Worm (Caenorhabditis elegans) whole organism, L3 larva: Measurements from ENCODE around the gene srh-243.

Source experiments
- ceh-82 ChIP-seq: fragments of 150-350 bp; optimal IDR thresholded peaks from 2 replicates; lab custom pipeline; 2014; ENCODE audit warnings: missing biosample characterization, missing genetic modification characterization
- elt-3 ChIP-seq, 3 experiments: fragments of 150-350 bp in 1 of 3; sonication (generic microtip) in 2 of 3; optimal IDR thresholded peaks; 2 replicates in 2 of 3; 4 replicates in 1 of 3; lab custom pipeline; 2014 to 2017; ENCODE audit warnings: missing biosample characterization in 3 of 3, missing genetic modification characterization in 3 of 3
- skn-1 ChIP-seq: fragments of 150-350 bp; optimal IDR thresholded peaks from 2 replicates; lab custom pipeline; 2014; ENCODE audit warnings: missing biosample characterization, missing genetic modification characterization
- unc-39 ChIP-seq: sonication (generic microtip); optimal IDR thresholded peaks from 4 replicates; lab custom pipeline; 2017; ENCODE audit warnings: missing biosample characterization, missing genetic modification characterization

DNA sequence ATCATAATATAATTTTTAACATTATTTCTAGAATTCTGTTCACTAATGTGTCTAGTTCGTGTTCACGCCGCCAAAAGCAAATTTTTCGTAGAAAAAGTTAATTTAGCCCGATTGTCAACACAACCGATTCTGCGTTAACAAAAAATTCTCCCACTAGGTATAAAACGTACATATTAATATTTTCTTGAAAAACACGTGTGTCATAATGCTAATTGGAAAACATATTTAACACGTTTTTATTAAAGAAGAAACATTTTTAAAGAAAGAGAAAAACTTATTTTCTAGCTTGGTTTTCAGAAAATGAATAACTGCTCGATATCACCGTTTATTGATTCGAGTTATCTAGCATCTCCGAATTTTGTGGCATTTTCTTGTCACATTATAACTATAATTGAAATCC, at the start of gene srh-243:
- TF ChIP-seq ceh-82 (tag; lab: Kevin White, UChicago), result no peak
- TF ChIP-seq unc-39, result no peak
- no peak for TF ChIP-seq elt-3 (tag; optimal IDR thresholded peaks at IDR 0.05; lab: Kevin White, UChicago)
- no peak for TF ChIP-seq skn-1 (tag; lab: Kevin White, UChicago)
